Fruit fly (Drosophila melanogaster): ENCODE measurements around the gene slmb.

DNA sequence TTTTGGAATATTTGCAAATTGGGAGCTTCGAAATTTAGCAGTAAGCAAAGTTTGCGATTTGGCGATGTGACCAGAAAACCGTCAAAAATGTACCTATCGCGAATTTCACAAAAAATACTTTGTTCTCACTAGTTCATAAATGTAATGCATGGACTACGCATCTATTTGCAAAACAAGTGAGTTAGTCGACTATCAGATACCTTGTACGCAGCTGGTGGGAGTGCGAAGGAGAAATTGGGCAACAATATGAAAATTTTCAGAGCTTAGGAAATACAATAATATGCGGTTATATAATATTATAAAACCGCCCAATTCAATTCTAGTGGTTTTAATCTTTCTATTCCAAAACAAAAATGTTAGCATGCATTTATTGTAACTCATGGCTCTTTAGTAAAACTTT is 8.5 kb downstream of the slmb start, which contains the start of gene Bdbt:
- TF ChIP-seq CG15710 (tag; optimal IDR thresholded peaks at IDR 0.05) (peak; percentile 9), Ets98B (GFP tag; IDR thresholded peaks at IDR 0.05) (peak; percentile 44), Pif1B (GFP tag; optimal IDR thresholded peaks at IDR 0.05) (no peak), CG17806 (tag; optimal IDR thresholded peaks at IDR 0.05) (peak; percentile 45), CG4496 (GFP tag; IDR thresholded peaks at IDR 0.05) (0 out of 3 replicates have a peak, but pooled peaks have one; percentile 47), CG12605 (GFP tag; IDR thresholded peaks at IDR 0.05) (no peak; the same call in 1 of the 2 replicates), CG14655 (GFP tag; optimal IDR thresholded peaks at IDR 0.05) (no peak), CG8159 (tag; optimal IDR thresholded peaks at IDR 0.05) (no peak), CG8301 (tag; optimal IDR thresholded peaks at IDR 0.05) (peak; percentile 43), CG32121 (GFP tag; IDR thresholded peaks at IDR 0.05) (no peak), rn (GFP tag; IDR thresholded peaks at IDR 0.05) (no peak), Snoo (tag; optimal IDR thresholded peaks at IDR 0.05) (peak; percentile 5)

Measured in whole organism, pupa.